Worm (Caenorhabditis elegans) whole organism, L4/young adult: ENCODE data around the gene nhr-138.

Experiments used
- W03F9.2 ChIP-seq: fragments of 150-350 bp; optimal IDR thresholded peaks from 2 replicates; lab custom pipeline; 2014; ENCODE audit warnings: missing biosample characterization, missing genetic modification characterization
- dao-5 ChIP-seq: sonication (generic microtip); optimal IDR thresholded peaks from 2 replicates; lab custom pipeline; 2016; ENCODE audit warnings: missing genotype, missing genetic modification characterization, moderate library complexity, missing compliant biosample characterization
- him-1 ChIP-seq: sonication (generic microtip); optimal IDR thresholded peaks from 2 replicates; lab custom pipeline; 2016; ENCODE audit warnings: missing genotype, missing genetic modification reagents, missing genetic modification characterization, missing compliant biosample characterization

ce11 chrIV:9773441-9773840, 48.4 kb downstream of the nhr-138 start:
- TF ChIP-seq him-1 (tag; lab: Kevin White, UChicago): no peak
- no peak for TF ChIP-seq dao-5 (tag; lab: Kevin White, UChicago)
- TF ChIP-seq W03F9.2 (tag; lab: Kevin White, UChicago): no peak
